Fruit fly (Drosophila melanogaster) whole organism, embryonic: ENCODE measurements around the gene GstZ1.

ENCODE experiments used
- Atf6 ChIP-seq: fragments of 200-800 bp; sonication (Bioruptor generic); IDR thresholded peaks from 2 replicates; pipeline ENCODE4 v1.3.6; 2022; ENCODE audit warnings: missing biosample characterization, missing genetic modification characterization
- Blimp-1 ChIP-seq: fragments of 200-800 bp; sonication (Bioruptor generic); optimal IDR thresholded peaks from 3 replicates; lab custom pipeline; 2018; ENCODE audit warnings: missing biosample characterization, missing genetic modification characterization, mild to moderate bottlenecking, moderate library complexity, missing genetic modification reagents
- CG12071 ChIP-seq: fragments of 200-800 bp; sonication (Bioruptor generic); optimal IDR thresholded peaks from 3 replicates; lab custom pipeline; 2018; ENCODE audit warnings: missing biosample characterization, mild to moderate bottlenecking, missing genetic modification characterization
- CG12155 ChIP-seq: fragments of 200-800 bp; sonication (Bioruptor generic); optimal IDR thresholded peaks from 3 replicates; lab custom pipeline; 2016; ENCODE audit warnings: missing biosample characterization, missing genetic modification characterization
- CG12299 ChIP-seq: fragments of 200-800 bp; sonication (Bioruptor generic); optimal IDR thresholded peaks from 2 replicates; lab custom pipeline; 2018; ENCODE audit warnings: missing biosample characterization, mild to moderate bottlenecking, missing genetic modification characterization
- CG15514 ChIP-seq: fragments of 200-800 bp; sonication (Bioruptor generic); optimal IDR thresholded peaks from 3 replicates; lab custom pipeline; 2017; ENCODE audit warnings: missing biosample characterization, missing genetic modification characterization, mild to moderate bottlenecking, moderate library complexity, missing genetic modification reagents
- CG17385 ChIP-seq: fragments of 200-800 bp; sonication (Bioruptor generic); optimal IDR thresholded peaks from 3 replicates; lab custom pipeline; 2018; ENCODE audit warnings: missing biosample characterization, mild to moderate bottlenecking, missing genetic modification characterization
- CG17829 ChIP-seq: fragments of 200-800 bp; optimal IDR thresholded peaks from 2 replicates; lab custom pipeline; 2019; ENCODE audit warnings: missing biosample characterization, mild to moderate bottlenecking, missing genetic modification characterization, moderate library complexity
- CG18476 ChIP-seq: fragments of 200-800 bp; sonication (Bioruptor generic); optimal IDR thresholded peaks from 2 replicates; lab custom pipeline; 2016; ENCODE audit warnings: missing biosample characterization, mild to moderate bottlenecking, missing genetic modification characterization
- CG2120 ChIP-seq: fragments of 200-800 bp; sonication (Bioruptor generic); optimal IDR thresholded peaks from 3 replicates; lab custom pipeline; 2016; ENCODE audit warnings: missing biosample characterization, missing genetic modification characterization
- CG2678 ChIP-seq: fragments of 200-800 bp; sonication (Bioruptor generic); optimal IDR thresholded peaks from 3 replicates; lab custom pipeline; 2019; ENCODE audit warnings: missing biosample characterization, mild to moderate bottlenecking, missing genetic modification characterization, moderate library complexity
- CG2712 ChIP-seq: fragments of 200-800 bp; optimal IDR thresholded peaks from 3 replicates; lab custom pipeline; 2019; ENCODE audit warnings: missing biosample characterization, mild to moderate bottlenecking, missing genetic modification characterization, moderate library complexity
- CG32772 ChIP-seq: fragments of 200-800 bp; sonication (Bioruptor generic); IDR thresholded peaks from 2 replicates; pipeline ENCODE4 v1.3.6; 2022; ENCODE audit warnings: missing biosample characterization, missing genetic modification characterization
- CG43689 ChIP-seq: fragments of 200-800 bp; sonication (Bioruptor generic); IDR thresholded peaks from 2 replicates; pipeline ENCODE4 v1.3.6; 2022; ENCODE audit warnings: missing biosample characterization, missing genetic modification characterization
- CG4854 ChIP-seq: fragments of 200-800 bp; sonication (Bioruptor generic); optimal IDR thresholded peaks from 2 replicates; lab custom pipeline; 2016; ENCODE audit warnings: missing biosample characterization, missing genetic modification characterization, inconsistent platforms
- CG5180 ChIP-seq: fragments of 200-800 bp; sonication (Bioruptor generic); optimal IDR thresholded peaks from 3 replicates; lab custom pipeline; 2017; ENCODE audit warnings: missing biosample characterization, missing genetic modification characterization, mild to moderate bottlenecking, moderate library complexity, missing genetic modification reagents
- CG6175 ChIP-seq: fragments of 200-800 bp; sonication (Bioruptor generic); IDR thresholded peaks from 3 replicates; pipeline ENCODE4 v1.3.6; 2022; ENCODE audit warnings: missing biosample characterization, missing genetic modification characterization
- CG7987 ChIP-seq: fragments of 200-800 bp; sonication (Bioruptor generic); optimal IDR thresholded peaks from 2 replicates; lab custom pipeline; 2018; ENCODE audit warnings: missing biosample characterization, mild to moderate bottlenecking, missing genetic modification characterization, moderate library complexity
- CrebB ChIP-seq: fragments of 200-800 bp; sonication (Bioruptor generic); optimal IDR thresholded peaks from 3 replicates; lab custom pipeline; 2018; ENCODE audit warnings: missing biosample characterization, mild to moderate bottlenecking, missing genetic modification characterization
- Dp ChIP-seq: fragments of 200-800 bp; sonication (Bioruptor generic); optimal IDR thresholded peaks from 2 replicates; lab custom pipeline; 2018; ENCODE audit warnings: missing biosample characterization, mild to moderate bottlenecking, missing genetic modification characterization, moderate library complexity
- E2f2 ChIP-seq: fragments of 200-800 bp; sonication (Bioruptor generic); IDR thresholded peaks from 2 replicates; pipeline ENCODE4 v1.3.6; 2022; ENCODE audit warnings: missing biosample characterization, missing genetic modification characterization
- Fer1 ChIP-seq: fragments of 200-800 bp; sonication (Bioruptor generic); optimal IDR thresholded peaks from 2 replicates; lab custom pipeline; 2017; ENCODE audit warnings: missing biosample characterization, mild to moderate bottlenecking, missing genetic modification characterization
- Fer3 ChIP-seq: fragments of 200-800 bp; sonication (Bioruptor generic); optimal IDR thresholded peaks from 2 replicates; lab custom pipeline; 2018; ENCODE audit warnings: missing biosample characterization, mild to moderate bottlenecking, missing genetic modification characterization, moderate library complexity
- MESR4 ChIP-seq: fragments of 200-800 bp; sonication (Bioruptor generic); optimal IDR thresholded peaks from 2 replicates; lab custom pipeline; 2018; ENCODE audit warnings: missing biosample characterization, mild to moderate bottlenecking, missing genetic modification characterization, moderate library complexity
- Mad ChIP-seq: fragments of 200-800 bp; sonication (Bioruptor generic); optimal IDR thresholded peaks from 2 replicates; lab custom pipeline; 2016; ENCODE audit warnings: missing biosample characterization, missing genetic modification characterization
- Max ChIP-seq: fragments of 200-800 bp; sonication (Bioruptor generic); optimal IDR thresholded peaks from 2 replicates; lab custom pipeline; 2016; ENCODE audit warnings: missing biosample characterization, mild to moderate bottlenecking, missing genetic modification characterization
- Neu2 ChIP-seq: fragments of 200-800 bp; sonication (Bioruptor generic); optimal IDR thresholded peaks from 3 replicates; lab custom pipeline; 2016; ENCODE audit warnings: missing biosample characterization, missing genetic modification characterization, borderline replicate concordance
- NfI ChIP-seq: fragments of 200-800 bp; sonication (Bioruptor generic); optimal IDR thresholded peaks from 3 replicates; lab custom pipeline; 2018; ENCODE audit warnings: missing biosample characterization, mild to moderate bottlenecking, missing genetic modification characterization, moderate library complexity
- Rx ChIP-seq: fragments of 200-800 bp; sonication (Bioruptor generic); IDR thresholded peaks from 2 replicates; pipeline ENCODE4 v1.3.6; 2022; ENCODE audit warnings: missing biosample characterization, missing genetic modification characterization
- Sox102F ChIP-seq: fragments of 200-800 bp; sonication (Bioruptor generic); optimal IDR thresholded peaks from 2 replicates; lab custom pipeline; 2018; ENCODE audit warnings: missing biosample characterization, mild to moderate bottlenecking, missing genetic modification characterization, moderate library complexity
- Stat92E ChIP-seq, 3 experiments: fragments of >200 bp in 2 of 3; fragments of 200-800 bp in 1 of 3; sonication (Bioruptor generic) in 1 of 3; optimal IDR thresholded peaks; 2 replicates each; lab custom pipeline; 2017 to 2019; ENCODE audit warnings: missing biosample characterization in 3 of 3, missing genetic modification characterization in 3 of 3, mild to moderate bottlenecking in 1 of 3, moderate library complexity in 1 of 3
- Tbp ChIP-seq: fragments of >200 bp; optimal IDR thresholded peaks from 2 replicates; lab custom pipeline; 2018; ENCODE audit warnings: missing biosample characterization, missing genetic modification characterization
- ase ChIP-seq: fragments of 200-800 bp; sonication (Bioruptor generic); IDR thresholded peaks from 3 replicates; pipeline ENCODE4 v1.3.6; 2022; ENCODE audit warnings: missing biosample characterization, missing genetic modification characterization
- chif ChIP-seq, 2 experiments: fragments of 200-800 bp; sonication (Bioruptor generic); optimal IDR thresholded peaks; 3 replicates each; lab custom pipeline; 2016; ENCODE audit warnings: missing biosample characterization in 2 of 2, missing genetic modification characterization in 2 of 2
- dysf ChIP-seq: fragments of 200-800 bp; sonication (Bioruptor generic); IDR thresholded peaks from 3 replicates; pipeline ENCODE4 v1.3.6; 2022; ENCODE audit warnings: missing biosample characterization, missing genetic modification characterization
- ewg ChIP-seq: fragments of 200-800 bp; sonication (Bioruptor generic); optimal IDR thresholded peaks from 3 replicates; lab custom pipeline; 2017; ENCODE audit warnings: mild to moderate bottlenecking, missing biosample characterization, missing genetic modification reagents, missing genetic modification characterization
- fu2 ChIP-seq: fragments of 200-800 bp; sonication (Bioruptor generic); optimal IDR thresholded peaks from 2 replicates; lab custom pipeline; 2016; ENCODE audit warnings: missing biosample characterization, missing genetic modification characterization
- gcm2 ChIP-seq: fragments of 200-800 bp; sonication (Bioruptor generic); optimal IDR thresholded peaks from 2 replicates; lab custom pipeline; 2016; ENCODE audit warnings: missing biosample characterization, missing genetic modification characterization
- gt ChIP-seq: fragments of 200-800 bp; sonication (Bioruptor generic); IDR thresholded peaks from 2 replicates; pipeline ENCODE4 v1.3.6; 2022; ENCODE audit warnings: missing biosample characterization, missing genetic modification characterization
- inv ChIP-seq: fragments of 200-800 bp; sonication (Bioruptor generic); IDR thresholded peaks from 2 replicates; pipeline ENCODE4 v1.3.6; 2022; ENCODE audit warnings: missing biosample characterization, missing genetic modification characterization; ENCODE audit not compliant: partially characterized antibody
- maf-S ChIP-seq: fragments of 200-800 bp; sonication (Bioruptor generic); optimal IDR thresholded peaks from 2 replicates; lab custom pipeline; 2016; ENCODE audit warnings: missing biosample characterization, missing genetic modification characterization
- nerfin-1 ChIP-seq: fragments of 200-800 bp; sonication (Bioruptor generic); optimal IDR thresholded peaks from 3 replicates; lab custom pipeline; 2019; ENCODE audit warnings: missing biosample characterization, mild to moderate bottlenecking, missing genetic modification characterization, moderate library complexity
- odd ChIP-seq: fragments of 200-800 bp; sonication (Bioruptor generic); optimal IDR thresholded peaks from 2 replicates; lab custom pipeline; 2017; ENCODE audit warnings: missing biosample characterization, mild to moderate bottlenecking, missing genetic modification characterization
- ranshi ChIP-seq: fragments of 200-800 bp; sonication (Bioruptor generic); IDR thresholded peaks from 2 replicates; pipeline ENCODE4 v1.3.6; 2022; ENCODE audit warnings: missing biosample characterization, missing genetic modification characterization
- ro ChIP-seq: fragments of 200-800 bp; sonication (Bioruptor generic); IDR thresholded peaks from 2 replicates; pipeline ENCODE4 v1.3.6; 2022; ENCODE audit warnings: missing biosample characterization, missing genetic modification characterization
- sd ChIP-seq: fragments of 200-800 bp; sonication (Bioruptor generic); optimal IDR thresholded peaks from 3 replicates; lab custom pipeline; 2018; ENCODE audit warnings: missing biosample characterization, mild to moderate bottlenecking, missing genetic modification characterization, moderate library complexity
- usp ChIP-seq: fragments of >200 bp; optimal IDR thresholded peaks from 2 replicates; lab custom pipeline; 2017; ENCODE audit warnings: missing biosample characterization, missing genetic modification characterization
- vnd ChIP-seq: fragments of 200-800 bp; sonication (Bioruptor generic); IDR thresholded peaks from 3 replicates; pipeline ENCODE4 v1.3.6; 2022; ENCODE audit warnings: missing biosample characterization, missing genetic modification characterization; ENCODE audit not compliant: partially characterized antibody
- wek ChIP-seq: fragments of 200-800 bp; sonication (Bioruptor generic); optimal IDR thresholded peaks from 3 replicates; lab custom pipeline; 2018; ENCODE audit warnings: missing biosample characterization, mild to moderate bottlenecking, missing genetic modification characterization, moderate library complexity
- zfh2 ChIP-seq: fragments of 200-800 bp; sonication (Bioruptor generic); optimal IDR thresholded peaks from 2 replicates; lab custom pipeline; 2016; ENCODE audit warnings: missing biosample characterization, missing genetic modification characterization

GstZ1 gene

DNA sequence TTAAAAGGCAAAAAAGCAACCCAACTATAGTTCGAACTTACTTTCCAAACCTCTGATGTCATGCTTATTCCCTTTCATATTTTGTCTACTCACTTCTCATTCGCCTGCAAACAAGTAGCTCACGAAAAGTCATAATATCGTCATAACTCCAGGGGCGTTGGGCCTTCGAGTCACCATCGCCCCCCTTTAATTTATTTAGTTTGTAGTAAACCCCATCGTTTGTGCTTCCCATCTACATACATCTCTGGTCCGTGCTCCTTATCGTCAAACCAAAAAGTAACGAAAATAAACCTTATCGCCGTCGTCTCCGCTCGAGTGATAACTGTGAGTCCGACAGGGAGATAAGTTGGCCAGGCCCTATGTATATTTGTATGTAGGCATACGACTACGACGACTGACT, 27.4 kb downstream of the GstZ1 start (continued):
- TF ChIP-seq MESR4 (GFP tag; lab: Kevin White, UChicago) (no peak), gt (GFP tag; lab: Robert Waterston, UW) (no peak), CG17829 (tag; lab: Kevin White, UChicago) (peak; percentile 53), CG2712 (tag; lab: Kevin White, UChicago) (peak; percentile 50), Sox102F (GFP tag; lab: Kevin White, UChicago) (peak; percentile 23), inv (GFP tag; lab: Robert Waterston, UW) (no peak), Max (peak; percentile 6), E2f2 (GFP tag; lab: Robert Waterston, UW) (peak; percentile 35; the same call in 1 of the 2 replicates), Rx (GFP tag; lab: Robert Waterston, UW) (0 out of 2 replicates have a peak, but pooled peaks have one; percentile 17), odd (peak; percentile 79), maf-S (GFP tag; lab: Kevin White, UChicago) (peak; percentile 57), nerfin-1 (tag; lab: Kevin White, UChicago) (no peak), Neu2 (GFP tag; lab: Kevin White, UChicago) (no peak), usp (GFP tag; lab: Kevin White, UChicago) (no peak), ranshi (GFP tag; lab: Robert Waterston, UW) (0 out of 2 replicates have a peak, but pooled peaks have one; percentile 35), Fer1 (peak; percentile 87), CG12155 (peak; percentile 54), zfh2 (GFP tag; lab: Kevin White, UChicago) (peak; percentile 53), vnd (GFP tag; lab: Robert Waterston, UW) (no peak), Blimp-1 (peak; percentile 60), dysf (peak; percentile 75), CG15514 (peak; percentile 81), gcm2 (GFP tag; lab: Kevin White, UChicago) (no peak), wek (no peak), CG5180 (GFP tag; lab: Kevin White, UChicago) (peak; percentile 44), ro (GFP tag; lab: Robert Waterston, UW) (no peak), Dp (GFP tag; lab: Kevin White, UChicago) (no peak), CG17385 (GFP tag; lab: Kevin White, UChicago) (peak; percentile 60), CG2678 (peak; percentile 84), CG43689 (GFP tag; lab: Robert Waterston, UW) (0 out of 2 replicates have a peak, but pooled peaks have one; percentile 7), chif (GFP tag; optimal IDR thresholded peaks at IDR 0.05; lab: Kevin White, UChicago) (peak; percentile 2 to 54), ase (GFP tag; lab: Robert Waterston, UW) (peak; percentile 47; the same call in 1 of the 3 replicates), CG2120 (GFP tag; lab: Kevin White, UChicago) (peak; percentile 93), CG32772 (GFP tag; lab: Robert Waterston, UW) (0 out of 2 replicates have a peak, but pooled peaks have one; percentile 34), Stat92E (GFP tag; optimal IDR thresholded peaks at IDR 0.05; lab: Kevin White, UChicago) (no peak), CG6175 (0 out of 3 replicates have a peak, but pooled peaks have one; percentile 34), CG4854 (peak; percentile 36), Atf6 (GFP tag; lab: Robert Waterston, UW) (peak; percentile 84), Fer3 (tag; lab: Kevin White, UChicago) (peak; percentile 86), CG12071 (GFP tag; lab: Kevin White, UChicago) (peak; percentile 66), CG7987 (GFP tag; lab: Kevin White, UChicago) (peak; percentile 49), Mad (GFP tag; lab: Kevin White, UChicago) (peak; percentile 38), fu2 (GFP tag; lab: Kevin White, UChicago) (peak; percentile 50), ewg (GFP tag; lab: Kevin White, UChicago) (no peak), NfI (peak; percentile 70), Tbp (no peak), CrebB (peak; percentile 64), CG18476 (GFP tag; lab: Kevin White, UChicago) (peak; percentile 20), CG12299 (tag; lab: Kevin White, UChicago) (peak; percentile 5), sd (tag; lab: Kevin White, UChicago) (peak; percentile 17)
